Worm (Caenorhabditis elegans): ENCODE data around the gene F23F1.4.

Gene F23F1.4

DNA sequence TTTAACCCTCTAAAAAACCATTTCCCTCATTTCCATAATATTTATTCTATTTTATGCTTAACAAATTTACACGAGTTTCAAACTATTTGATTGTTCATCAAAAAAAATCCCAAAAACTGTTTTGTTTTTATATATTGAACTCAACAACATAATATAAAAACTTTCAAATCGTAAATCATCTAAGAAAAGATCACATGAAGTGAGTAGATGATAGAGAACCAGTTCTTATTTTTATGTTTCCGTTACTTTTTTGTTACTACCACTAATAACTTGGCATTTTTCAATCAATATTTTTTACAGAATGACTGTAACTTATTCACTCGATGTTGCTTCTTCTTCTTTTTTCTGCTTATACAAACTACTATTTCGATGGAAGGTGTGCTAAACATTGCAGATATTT is 15.5 kb downstream of the F23F1.4 start, which contains the start of gene best-3:
best-3 (plus strand) TSS at position 301 of the 400 bp plus-strand sequence.
- TF ChIP-seq lsy-2 (tag; optimal IDR thresholded peaks at IDR 0.05) (no peak), F13H6.1 (tag; optimal IDR thresholded peaks at IDR 0.05) (no peak), nhr-129 (tag; optimal IDR thresholded peaks at IDR 0.05) (no peak), nhr-10 (tag; optimal IDR thresholded peaks at IDR 0.05) (no peak), mbf-1 (tag; optimal IDR thresholded peaks at IDR 0.05) (no peak), nhr-77 (tag; optimal IDR thresholded peaks at IDR 0.05) (no peak)

DNA sequence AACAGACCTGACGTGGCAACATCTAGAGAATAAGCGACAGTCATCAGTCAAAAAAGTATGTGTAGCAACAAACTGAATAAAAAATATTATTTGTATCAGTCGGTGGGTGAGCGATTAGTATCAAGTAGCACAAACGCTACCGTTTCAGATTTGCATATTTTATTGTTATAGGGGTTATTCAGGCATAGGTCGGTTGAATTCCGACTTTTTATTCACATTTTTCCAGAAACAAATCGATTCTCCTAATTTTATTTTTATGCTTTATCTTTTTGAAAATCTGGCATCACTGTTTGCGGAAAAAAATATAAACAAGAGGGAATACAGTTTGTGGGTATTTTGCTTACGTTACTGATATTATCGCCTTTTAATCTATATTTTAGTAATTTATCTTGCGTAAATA is 16.4 kb downstream of the F23F1.4 start, which contains the start of gene best-4:
best-4 (minus strand) TSS at position 101 of the 400 bp plus-strand sequence.
- TF ChIP-seq sma-9 (GFP tag; optimal IDR thresholded peaks at IDR 0.05): no peak
- TF ChIP-seq sma-9 (tag; optimal IDR thresholded peaks at IDR 0.05): no peak
- TF ChIP-seq C34F6.9 (tag; optimal IDR thresholded peaks at IDR 0.05): no peak
- TF ChIP-seq dmd-4 (tag; optimal IDR thresholded peaks at IDR 0.05): no peak
- no peak for TF ChIP-seq nhr-77 (tag; optimal IDR thresholded peaks at IDR 0.05)

DNA sequence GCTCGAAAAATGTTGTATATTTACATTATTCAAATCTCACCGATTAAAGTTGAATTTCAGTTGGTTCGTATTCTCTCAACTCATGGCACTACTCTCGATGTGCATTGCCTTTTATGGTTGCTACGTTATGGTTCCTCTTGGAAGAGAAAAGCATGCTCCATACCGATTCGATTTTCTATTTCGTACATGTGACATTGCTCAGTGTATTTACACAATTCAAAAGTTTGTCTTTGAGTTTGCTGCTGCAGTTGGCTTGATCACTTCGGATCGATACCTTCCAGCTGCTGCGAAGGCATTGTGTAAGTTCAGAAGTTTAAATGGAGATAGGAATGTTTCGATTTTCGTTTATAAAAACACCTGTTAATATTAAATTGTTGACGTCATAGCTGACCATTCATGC is 20.0 kb downstream of the F23F1.4 start:
- TF ChIP-seq sma-3 (GFP tag; optimal IDR thresholded peaks at IDR 0.05) (no peak), nhr-23 (tag; optimal IDR thresholded peaks at IDR 0.05) (no peak), nhr-6 (tag; optimal IDR thresholded peaks at IDR 0.05) (peak; percentile 88), egl-27 (tag; optimal IDR thresholded peaks at IDR 0.05) (no peak)

DNA sequence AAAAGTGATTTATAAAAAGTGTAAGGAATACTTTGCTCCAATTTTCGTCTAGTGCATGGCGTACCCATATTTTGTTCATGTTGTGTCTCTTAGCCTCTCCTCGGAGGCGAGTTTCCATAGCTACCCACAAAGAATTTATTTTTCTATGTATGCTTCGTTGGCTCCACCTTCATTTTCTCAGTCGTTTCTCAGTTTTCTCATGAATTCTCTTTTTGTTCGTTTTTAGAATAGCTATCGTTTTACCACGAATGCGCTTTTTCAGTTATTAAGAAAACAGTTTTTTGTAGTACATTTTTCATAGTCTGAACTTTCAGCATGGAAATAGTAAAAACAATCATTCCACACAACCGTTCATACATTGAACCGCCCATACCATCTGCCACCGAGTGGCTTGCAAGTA is 21.9 kb downstream of the F23F1.4 start, which contains the start of gene osta-1:
osta-1 (plus strand) TSS at position 309 of the 400 bp plus-strand sequence.
- peak; percentile 87 for TF ChIP-seq nhr-6 (tag; optimal IDR thresholded peaks at IDR 0.05)
- no peak for TF ChIP-seq snpc-4 (tag; optimal IDR thresholded peaks at IDR 0.05)

DNA sequence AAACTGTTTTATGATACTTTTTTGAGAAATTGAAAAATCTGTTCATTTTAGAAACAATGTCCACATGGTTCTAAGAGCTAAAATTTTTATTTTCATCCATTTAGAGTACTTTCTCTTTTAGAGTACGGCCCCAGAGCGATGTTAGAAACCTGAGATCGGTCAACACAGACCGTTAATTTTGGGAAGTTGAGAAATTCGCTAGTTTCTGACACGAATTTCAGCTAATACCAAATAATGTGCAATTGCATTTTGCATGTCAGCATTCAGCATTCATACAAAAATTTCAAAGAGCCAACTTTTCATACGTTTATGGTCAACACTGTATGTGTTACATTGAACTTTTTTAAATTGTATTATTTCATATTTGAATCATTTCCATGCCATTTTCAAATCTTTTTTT is 23.4 kb downstream of the F23F1.4 start:
- no peak for TF ChIP-seq unc-55 (GFP tag; optimal IDR thresholded peaks at IDR 0.05)
- TF ChIP-seq ztf-1 (GFP tag; conservative IDR thresholded peaks at IDR 0.05): no peak
- TF ChIP-seq mdl-1 (tag; optimal IDR thresholded peaks at IDR 0.05): no peak
- TF ChIP-seq unc-39 (tag; optimal IDR thresholded peaks at IDR 0.05): no peak
- no peak for TF ChIP-seq alr-1 (tag; optimal IDR thresholded peaks at IDR 0.05)
- TF ChIP-seq fos-1 (tag; optimal IDR thresholded peaks at IDR 0.05): no peak
- no peak for TF ChIP-seq unc-62 (GFP tag; optimal IDR thresholded peaks at IDR 0.05)
- TF ChIP-seq mab-5 (tag; optimal IDR thresholded peaks at IDR 0.05): no peak
- no peak for TF ChIP-seq nhr-10 (tag; optimal IDR thresholded peaks at IDR 0.05)
- TF ChIP-seq sem-4 (tag; optimal IDR thresholded peaks at IDR 0.05): no peak

DNA sequence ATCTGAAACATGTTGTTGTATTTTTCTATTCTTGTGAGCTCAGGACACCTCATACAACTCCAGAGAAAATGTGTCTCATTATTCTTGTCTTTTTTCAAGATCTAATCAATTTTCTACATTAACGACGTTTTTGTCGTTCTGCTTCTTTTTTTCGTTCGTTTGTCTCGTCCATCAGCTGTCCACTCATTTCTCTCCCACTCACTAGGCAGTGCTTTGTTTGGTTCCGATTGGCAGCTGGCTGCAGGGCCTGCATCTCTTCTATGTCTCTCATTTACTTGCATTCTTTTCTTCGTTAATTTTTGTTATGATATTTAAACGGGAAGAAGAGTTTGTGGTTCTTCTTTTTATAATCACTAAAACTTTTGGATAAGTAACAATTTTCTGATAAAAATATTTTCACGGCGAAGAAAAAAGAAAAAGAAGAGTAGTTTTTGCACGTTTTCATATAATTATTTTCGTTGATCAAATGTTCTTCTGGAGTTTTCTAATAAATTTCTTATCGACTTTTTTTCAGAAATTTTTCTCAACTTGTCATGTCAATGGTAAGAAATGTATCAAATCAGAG is 26.8 kb downstream of the F23F1.4 start, which contains the start of gene 2L52.1:
2L52.1 (plus strand) TSS at position 515 of the 565 bp plus-strand sequence.
- TF ChIP-seq ama-1 (optimal IDR thresholded peaks at IDR 0.05): no peak
- TF ChIP-seq nhr-25 (tag; optimal IDR thresholded peaks at IDR 0.05): no peak
- peak; percentile 95 for TF ChIP-seq nhr-6 (tag; optimal IDR thresholded peaks at IDR 0.05)
- TF ChIP-seq unc-55 (GFP tag; optimal IDR thresholded peaks at IDR 0.05): peak; percentile 43

DNA sequence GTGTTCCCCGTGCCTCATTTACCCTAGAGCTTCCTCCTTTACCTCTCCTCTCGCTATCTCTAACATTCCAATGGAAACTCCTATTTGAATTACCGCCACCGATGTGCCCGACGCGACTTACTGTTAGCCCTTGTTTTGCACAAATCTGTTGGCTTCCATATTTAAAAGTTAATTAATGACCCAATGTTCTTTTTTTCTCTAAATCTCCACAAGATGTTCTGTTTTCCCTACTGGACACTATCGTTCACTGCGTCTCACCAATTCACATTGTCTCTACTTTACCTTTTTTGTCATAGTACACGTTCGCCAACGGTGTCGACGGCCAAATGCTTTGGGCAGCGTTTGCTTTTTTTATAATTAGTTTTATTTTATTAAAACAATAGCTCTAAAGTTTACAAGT is 27.6 kb downstream of the F23F1.4 start:
- TF ChIP-seq dmd-4 (tag; optimal IDR thresholded peaks at IDR 0.05) (no peak), lin-39 (tag; optimal IDR thresholded peaks at IDR 0.05) (no peak), alr-1 (tag; optimal IDR thresholded peaks at IDR 0.05) (no peak), nhr-6 (tag; optimal IDR thresholded peaks at IDR 0.05) (peak; percentile 89), nhr-25 (tag; optimal IDR thresholded peaks at IDR 0.05) (peak; percentile 13)

Measured in whole organism, L2 larva.